Fruit fly (Drosophila melanogaster): ENCODE measurements around the gene CG13806.

Gene CG13806

DNA sequence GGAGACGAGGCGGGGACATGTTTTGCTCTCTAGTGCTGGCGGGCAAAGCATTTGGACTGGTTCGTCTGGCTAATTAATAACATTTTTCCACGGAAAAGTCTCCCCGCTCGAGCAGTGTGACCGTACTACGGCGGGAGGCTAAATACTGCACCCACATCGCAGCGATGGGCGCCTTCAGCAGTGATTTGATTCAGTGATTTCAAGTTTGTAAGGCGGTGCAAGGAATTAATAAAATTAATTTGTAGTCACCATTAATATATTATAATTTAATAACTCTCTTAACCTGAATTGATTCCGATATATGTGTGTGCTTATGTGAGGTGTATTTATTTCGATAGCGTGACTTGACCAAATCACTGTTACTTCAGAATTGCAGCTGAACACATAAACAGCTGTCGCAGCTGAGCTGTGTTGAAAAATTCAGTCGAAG, 3.7 kb upstream of the CG13806 start, which contains the start of the genes oxt and CG13807 (continued):
- TF ChIP-seq Trl (optimal IDR thresholded peaks at IDR 0.05): no peak
- peak; percentile 58 for TF ChIP-seq Trl (GFP tag; optimal IDR thresholded peaks at IDR 0.05)
- TF ChIP-seq Atf-2 (GFP tag; optimal IDR thresholded peaks at IDR 0.05): peak; percentile 17
- TF ChIP-seq hb (GFP tag; IDR thresholded peaks at IDR 0.05; ENCODE audit: partially characterized antibody): no peak
- TF ChIP-seq nau (GFP tag; optimal IDR thresholded peaks at IDR 0.05): no peak
- peak; percentile 39 for TF ChIP-seq CG6854 (GFP tag; optimal IDR thresholded peaks at IDR 0.05)
- TF ChIP-seq CG2678 (tag; optimal IDR thresholded peaks at IDR 0.05): peak; percentile 89
- peak; percentile 68; the same call in 2 of the 3 replicates for TF ChIP-seq gce (GFP tag; IDR thresholded peaks at IDR 0.05)
- peak; percentile 90 for TF ChIP-seq CG34422 (GFP tag; IDR thresholded peaks at IDR 0.05)
- TF ChIP-seq YL-1 (GFP tag; optimal IDR thresholded peaks at IDR 0.05): peak; percentile 87
- TF ChIP-seq sima (GFP tag; optimal IDR thresholded peaks at IDR 0.05): no peak
- peak; percentile 87 for TF ChIP-seq ind (GFP tag; optimal IDR thresholded peaks at IDR 0.05)
- peak; percentile 79 for TF ChIP-seq Nf-YC (tag; optimal IDR thresholded peaks at IDR 0.05)
- TF ChIP-seq CG14965 (GFP tag; optimal IDR thresholded peaks at IDR 0.05; ENCODE audit: borderline replicate concordance): no peak
- peak; percentile 87 for TF ChIP-seq Fer3 (tag; optimal IDR thresholded peaks at IDR 0.05)
- TF ChIP-seq Nf-YB (GFP tag; optimal IDR thresholded peaks at IDR 0.05): peak; percentile 66
- TF ChIP-seq Abd-B (GFP tag; optimal IDR thresholded peaks at IDR 0.05): peak; percentile 88
- peak; percentile 83 for TF ChIP-seq CG12942 (GFP tag; optimal IDR thresholded peaks at IDR 0.05)
- TF ChIP-seq stwl (tag; optimal IDR thresholded peaks at IDR 0.05): peak; percentile 86
- peak; percentile 94 for TF ChIP-seq Vsx1 (GFP tag; optimal IDR thresholded peaks at IDR 0.05)
- TF ChIP-seq CG4424 (GFP tag; optimal IDR thresholded peaks at IDR 0.05): peak; percentile 89
- TF ChIP-seq CG7357 (GFP tag; IDR thresholded peaks at IDR 0.05): peak; percentile 75
- TF ChIP-seq Bdp1 (GFP tag; optimal IDR thresholded peaks at IDR 0.05): peak; percentile 53
- peak; percentile 95 for TF ChIP-seq CG4617 (GFP tag; optimal IDR thresholded peaks at IDR 0.05; ENCODE audit: borderline replicate concordance)
- TF ChIP-seq CG13775 (GFP tag; optimal IDR thresholded peaks at IDR 0.05): peak; percentile 91
- TF ChIP-seq CG12155 (GFP tag; optimal IDR thresholded peaks at IDR 0.05): peak; percentile 84
- TF ChIP-seq Fer2 (tag; optimal IDR thresholded peaks at IDR 0.05): peak; percentile 85
- TF ChIP-seq sob (GFP tag; IDR thresholded peaks at IDR 0.05): peak; percentile 89
- peak; percentile 76 for TF ChIP-seq trh (GFP tag; optimal IDR thresholded peaks at IDR 0.05)
- no peak for TF ChIP-seq CHES-1-like (GFP tag; optimal IDR thresholded peaks at IDR 0.05)
- peak; percentile 67 to 89 for TF ChIP-seq Hr51 (GFP tag; optimal IDR thresholded peaks at IDR 0.05)
- TF ChIP-seq NC2β (GFP tag; optimal IDR thresholded peaks at IDR 0.05): peak; percentile 46
- TF ChIP-seq CG15269 (tag; optimal IDR thresholded peaks at IDR 0.05): peak; percentile 89
- TF ChIP-seq Jarid2 (GFP tag; optimal IDR thresholded peaks at IDR 0.05): peak; percentile 55
- no peak for TF ChIP-seq CG2129 (GFP tag; IDR thresholded peaks at IDR 0.05; ENCODE audit: partially characterized antibody)
- peak; percentile 84 for TF ChIP-seq esg (GFP tag; conservative IDR thresholded peaks at IDR 0.05)
- no peak for TF ChIP-seq Bgb (GFP tag; IDR thresholded peaks at IDR 0.05; ENCODE audit: partially characterized antibody)
- peak; percentile 72 for TF ChIP-seq kay (GFP tag; optimal IDR thresholded peaks at IDR 0.05)
- peak; percentile 80 for TF ChIP-seq CG5245 (GFP tag; optimal IDR thresholded peaks at IDR 0.05)
- no peak for TF ChIP-seq eyg (GFP tag; optimal IDR thresholded peaks at IDR 0.05)
- TF ChIP-seq h (optimal IDR thresholded peaks at IDR 0.05): no peak
- no peak for TF ChIP-seq pb (GFP tag; optimal IDR thresholded peaks at IDR 0.05)
- TF ChIP-seq Mad (GFP tag; optimal IDR thresholded peaks at IDR 0.05): peak; percentile 75
- TF ChIP-seq CG17361 (GFP tag; IDR thresholded peaks at IDR 0.05): peak; percentile 93
- peak; percentile 44 for TF ChIP-seq Hey (tag; optimal IDR thresholded peaks at IDR 0.05)
- peak; percentile 92 for TF ChIP-seq CG11456 (GFP tag; IDR thresholded peaks at IDR 0.05)
- peak; percentile 88 for TF ChIP-seq CG2199 (GFP tag; IDR thresholded peaks at IDR 0.05)
- TF ChIP-seq CG34376 (GFP tag; optimal IDR thresholded peaks at IDR 0.05): peak; percentile 65
- peak; percentile 81 for TF ChIP-seq CG8765 (GFP tag; IDR thresholded peaks at IDR 0.05)
- TF ChIP-seq CG12299 (tag; optimal IDR thresholded peaks at IDR 0.05): peak; percentile 82
- peak; percentile 80 for TF ChIP-seq CG4730 (GFP tag; IDR thresholded peaks at IDR 0.05)

All from whole organism, embryonic.